Fruit fly (Drosophila melanogaster) whole organism, embryonic: ENCODE measurements around the gene Hip14.

ENCODE experiments used
- ATbp ChIP-seq: fragments of 200-800 bp; sonication (Bioruptor generic); optimal IDR thresholded peaks from 2 replicates; lab custom pipeline; 2017; ENCODE audit warnings: missing biosample characterization, mild to moderate bottlenecking, missing genetic modification characterization, missing genetic modification reagents
- CG10274 ChIP-seq: fragments of 200-800 bp; sonication (Bioruptor generic); optimal IDR thresholded peaks from 3 replicates; lab custom pipeline; 2017; ENCODE audit warnings: missing biosample characterization, mild to moderate bottlenecking, missing genetic modification characterization
- CG10366 ChIP-seq: fragments of 200-800 bp; sonication (Bioruptor generic); IDR thresholded peaks from 2 replicates; pipeline ENCODE4 v1.3.6; 2022; ENCODE audit warnings: missing biosample characterization, missing genetic modification characterization
- CG10431 ChIP-seq: fragments of 200-800 bp; sonication (Bioruptor generic); optimal IDR thresholded peaks from 3 replicates; lab custom pipeline; 2018; ENCODE audit warnings: missing biosample characterization, mild to moderate bottlenecking, missing genetic modification characterization
- CG11398 ChIP-seq: fragments of 200-800 bp; sonication (Bioruptor generic); optimal IDR thresholded peaks from 2 replicates; lab custom pipeline; 2016; ENCODE audit warnings: missing biosample characterization, missing genetic modification characterization
- CG11504 ChIP-seq: fragments of 200-800 bp; sonication (Bioruptor generic); optimal IDR thresholded peaks from 3 replicates; lab custom pipeline; 2019; ENCODE audit warnings: missing biosample characterization, mild to moderate bottlenecking, missing genetic modification characterization, moderate library complexity
- CG11723 ChIP-seq: fragments of 200-800 bp; sonication (Bioruptor generic); optimal IDR thresholded peaks from 2 replicates; lab custom pipeline; 2017; ENCODE audit warnings: missing biosample characterization, mild to moderate bottlenecking, missing genetic modification characterization
- CG12155 ChIP-seq: fragments of 200-800 bp; sonication (Bioruptor generic); optimal IDR thresholded peaks from 3 replicates; lab custom pipeline; 2016; ENCODE audit warnings: missing biosample characterization, missing genetic modification characterization
- CG12299 ChIP-seq: fragments of 200-800 bp; sonication (Bioruptor generic); optimal IDR thresholded peaks from 2 replicates; lab custom pipeline; 2018; ENCODE audit warnings: missing biosample characterization, mild to moderate bottlenecking, missing genetic modification characterization
- CG13424 ChIP-seq: fragments of 200-800 bp; sonication (Bioruptor generic); optimal IDR thresholded peaks from 2 replicates; lab custom pipeline; 2019; ENCODE audit warnings: missing biosample characterization, mild to moderate bottlenecking, missing genetic modification characterization, moderate library complexity
- CG14441 ChIP-seq: fragments of 200-800 bp; sonication (Bioruptor generic); IDR thresholded peaks from 2 replicates; pipeline ENCODE4 v1.3.6; 2022; ENCODE audit warnings: missing biosample characterization, missing genetic modification characterization
- CG14667 ChIP-seq: fragments of 200-800 bp; sonication (Bioruptor generic); IDR thresholded peaks from 2 replicates; pipeline ENCODE4 v1.3.6; 2022; ENCODE audit warnings: missing biosample characterization, missing genetic modification characterization
- CG14710 ChIP-seq: fragments of 200-800 bp; sonication (Bioruptor generic); optimal IDR thresholded peaks from 3 replicates; lab custom pipeline; 2019; ENCODE audit warnings: missing biosample characterization, mild to moderate bottlenecking, missing genetic modification characterization, moderate library complexity
- CG1603 ChIP-seq: fragments of 200-800 bp; sonication (Bioruptor generic); optimal IDR thresholded peaks from 2 replicates; lab custom pipeline; 2019; ENCODE audit warnings: missing biosample characterization, mild to moderate bottlenecking, missing genetic modification characterization, moderate library complexity
- CG1647 ChIP-seq: fragments of 200-800 bp; sonication (Bioruptor generic); optimal IDR thresholded peaks from 3 replicates; lab custom pipeline; 2016; ENCODE audit warnings: missing biosample characterization, missing genetic modification characterization
- CG16813 ChIP-seq: fragments of 200-800 bp; sonication (Bioruptor generic); IDR thresholded peaks from 3 replicates; pipeline ENCODE4 v1.3.6; 2022; ENCODE audit warnings: missing biosample characterization, missing genetic modification characterization; ENCODE audit not compliant: partially characterized antibody
- CG18262 ChIP-seq: fragments of 200-800 bp; optimal IDR thresholded peaks from 3 replicates; lab custom pipeline; 2019; ENCODE audit warnings: missing biosample characterization, mild to moderate bottlenecking, missing genetic modification characterization, moderate library complexity
- CG2116 ChIP-seq: fragments of 200-800 bp; sonication (Bioruptor generic); optimal IDR thresholded peaks from 3 replicates; lab custom pipeline; 2018; ENCODE audit warnings: missing biosample characterization, mild to moderate bottlenecking, missing genetic modification characterization
- CG33557 ChIP-seq: fragments of 200-800 bp; sonication (Bioruptor generic); optimal IDR thresholded peaks from 2 replicates; lab custom pipeline; 2019; ENCODE audit warnings: missing biosample characterization, mild to moderate bottlenecking, missing genetic modification characterization, moderate library complexity
- CG34376 ChIP-seq: fragments of 200-800 bp; sonication (Bioruptor generic); optimal IDR thresholded peaks from 2 replicates; lab custom pipeline; 2018; ENCODE audit warnings: missing biosample characterization, mild to moderate bottlenecking, missing genetic modification characterization
- CG7271 ChIP-seq: fragments of 200-800 bp; sonication (Bioruptor generic); optimal IDR thresholded peaks from 2 replicates; lab custom pipeline; 2018; ENCODE audit warnings: missing biosample characterization, mild to moderate bottlenecking, missing genetic modification characterization, moderate library complexity
- CTCF ChIP-seq: fragments of 200-800 bp; sonication (Bioruptor generic); optimal IDR thresholded peaks from 2 replicates; lab custom pipeline; 2017; ENCODE audit warnings: missing biosample characterization, mild to moderate bottlenecking, missing genetic modification characterization, moderate library complexity
- Dp ChIP-seq: fragments of 200-800 bp; sonication (Bioruptor generic); optimal IDR thresholded peaks from 2 replicates; lab custom pipeline; 2018; ENCODE audit warnings: missing biosample characterization, mild to moderate bottlenecking, missing genetic modification characterization, moderate library complexity
- HHEX ChIP-seq: fragments of 200-800 bp; sonication (Bioruptor generic); optimal IDR thresholded peaks from 3 replicates; lab custom pipeline; 2017; ENCODE audit warnings: missing biosample characterization, mild to moderate bottlenecking, missing genetic modification characterization, missing genetic modification reagents
- HLH3B ChIP-seq: fragments of 200-800 bp; sonication (Bioruptor generic); IDR thresholded peaks from 2 replicates; pipeline ENCODE4 v1.3.6; 2022; ENCODE audit warnings: missing biosample characterization, missing genetic modification characterization
- Hr39 ChIP-seq: fragments of >200 bp; optimal IDR thresholded peaks from 2 replicates; lab custom pipeline; 2017
- Kr ChIP-seq: fragments of 200-800 bp; sonication (Bioruptor generic); optimal IDR thresholded peaks from 2 replicates; lab custom pipeline; 2017; ENCODE audit warnings: missing biosample characterization, mild to moderate bottlenecking, missing genetic modification characterization
- Lim3 ChIP-seq: fragments of 200-800 bp; sonication (Bioruptor generic); IDR thresholded peaks from 2 replicates; pipeline ENCODE4 v1.3.6; 2022; ENCODE audit warnings: missing biosample characterization, missing genetic modification characterization
- Myb ChIP-seq: fragments of 200-800 bp; sonication (Bioruptor generic); optimal IDR thresholded peaks from 2 replicates; lab custom pipeline; 2016; ENCODE audit warnings: missing biosample characterization, missing genetic modification characterization
- NC2β ChIP-seq: fragments of 200-800 bp; sonication (Bioruptor generic); optimal IDR thresholded peaks from 2 replicates; lab custom pipeline; 2016; ENCODE audit warnings: missing biosample characterization, missing genetic modification characterization
- PHDP ChIP-seq: fragments of 200-800 bp; sonication (Bioruptor generic); optimal IDR thresholded peaks from 3 replicates; lab custom pipeline; 2018; ENCODE audit warnings: missing biosample characterization, mild to moderate bottlenecking, missing genetic modification characterization, moderate library complexity
- Scr ChIP-seq: fragments of 200-800 bp; sonication (Bioruptor generic); IDR thresholded peaks from 2 replicates; pipeline ENCODE4 v1.3.6; 2022; ENCODE audit warnings: missing biosample characterization, missing genetic modification characterization; ENCODE audit not compliant: partially characterized antibody
- Xrp1 ChIP-seq: fragments of 200-800 bp; sonication (Bioruptor generic); IDR thresholded peaks from 2 replicates; pipeline ENCODE4 v1.3.6; 2022; ENCODE audit warnings: missing biosample characterization, missing genetic modification characterization
- amos ChIP-seq: fragments of 200-800 bp; sonication (Bioruptor generic); IDR thresholded peaks from 2 replicates; pipeline ENCODE4 v1.3.6; 2022; ENCODE audit warnings: missing biosample characterization, missing genetic modification characterization; ENCODE audit not compliant: partially characterized antibody
- ci ChIP-seq: fragments of 200-800 bp; sonication (Bioruptor generic); IDR thresholded peaks from 3 replicates; pipeline ENCODE4 v1.3.6; 2022; ENCODE audit warnings: missing biosample characterization, missing genetic modification characterization
- crp ChIP-seq, 2 experiments: fragments of 200-800 bp; sonication (Bioruptor generic); optimal IDR thresholded peaks; 2 replicates in 1 of 2; 3 replicates in 1 of 2; lab custom pipeline; 2017; ENCODE audit warnings: missing biosample characterization in 2 of 2, missing genetic modification characterization in 2 of 2, mild to moderate bottlenecking in 1 of 2, moderate library complexity in 1 of 2
- da ChIP-seq: fragments of 200-800 bp; sonication (Bioruptor generic); optimal IDR thresholded peaks from 2 replicates; lab custom pipeline; 2016; ENCODE audit warnings: missing biosample characterization, missing genetic modification characterization
- dan ChIP-seq: fragments of 200-800 bp; sonication (Bioruptor generic); IDR thresholded peaks from 2 replicates; pipeline ENCODE4 v1.3.6; 2022; ENCODE audit warnings: missing biosample characterization, missing genetic modification characterization
- fru ChIP-seq: fragments of >200 bp; optimal IDR thresholded peaks from 2 replicates; lab custom pipeline; 2017
- gcm2 ChIP-seq: fragments of 200-800 bp; sonication (Bioruptor generic); optimal IDR thresholded peaks from 2 replicates; lab custom pipeline; 2016; ENCODE audit warnings: missing biosample characterization, missing genetic modification characterization
- hb ChIP-seq: fragments of 200-800 bp; sonication (Bioruptor generic); IDR thresholded peaks from 3 replicates; pipeline ENCODE4 v1.3.6; 2022; ENCODE audit warnings: missing biosample characterization, missing genetic modification characterization; ENCODE audit not compliant: partially characterized antibody
- hth ChIP-seq: fragments of >200 bp; optimal IDR thresholded peaks from 2 replicates; lab custom pipeline; 2017; ENCODE audit warnings: inconsistent platforms
- klu ChIP-seq: fragments of 200-800 bp; sonication (Bioruptor generic); IDR thresholded peaks from 2 replicates; pipeline ENCODE4 v1.3.6; 2022; ENCODE audit warnings: missing biosample characterization, missing genetic modification characterization
- maf-S ChIP-seq: fragments of 200-800 bp; sonication (Bioruptor generic); optimal IDR thresholded peaks from 2 replicates; lab custom pipeline; 2016; ENCODE audit warnings: missing biosample characterization, missing genetic modification characterization
- mirr ChIP-seq: fragments of 200-800 bp; sonication (Bioruptor generic); optimal IDR thresholded peaks from 3 replicates; lab custom pipeline; 2018; ENCODE audit warnings: missing biosample characterization, mild to moderate bottlenecking, missing genetic modification characterization
- row ChIP-seq: fragments of 200-800 bp; sonication (Bioruptor generic); IDR thresholded peaks from 3 replicates; pipeline ENCODE4 v1.3.6; 2022; ENCODE audit warnings: missing biosample characterization, missing genetic modification characterization
- scrt ChIP-seq: fragments of 200-800 bp; sonication (Bioruptor generic); optimal IDR thresholded peaks from 2 replicates; lab custom pipeline; 2018; ENCODE audit warnings: missing biosample characterization, mild to moderate bottlenecking, missing genetic modification characterization, moderate library complexity
- so ChIP-seq: fragments of 200-800 bp; sonication (Bioruptor generic); IDR thresholded peaks from 3 replicates; pipeline ENCODE4 v1.3.6; 2022; ENCODE audit warnings: missing biosample characterization, missing genetic modification characterization
- tap ChIP-seq: fragments of 200-800 bp; optimal IDR thresholded peaks from 3 replicates; lab custom pipeline; 2019; ENCODE audit warnings: missing biosample characterization, mild to moderate bottlenecking, missing genetic modification characterization, moderate library complexity
- tll ChIP-seq, 2 experiments: fragments of 200-800 bp in 1 of 2; fragments of >200 bp in 1 of 2; sonication (Bioruptor generic) in 1 of 2; optimal IDR thresholded peaks; 2 replicates each; lab custom pipeline; 2017 to 2019; ENCODE audit warnings: missing biosample characterization in 2 of 2, missing genetic modification characterization in 2 of 2, mild to moderate bottlenecking in 1 of 2, moderate library complexity in 1 of 2
- trem ChIP-seq: fragments of 200-800 bp; optimal IDR thresholded peaks from 3 replicates; lab custom pipeline; 2019; ENCODE audit warnings: missing biosample characterization, mild to moderate bottlenecking, missing genetic modification characterization, moderate library complexity

Hip14 gene

dm6 chr3L:16001164-16001679 lies 13.2 kb downstream of the Hip14 start (continued):
- TF ChIP-seq HLH3B: 0 out of 2 replicates have a peak, but pooled peaks have one; percentile 36
- no peak for TF ChIP-seq hb
- TF ChIP-seq ATbp (GFP tag; lab: Kevin White, UChicago): no peak
- peak; percentile 69; the same call in 1 of the 3 replicates for TF ChIP-seq so (GFP tag; lab: Robert Waterston, UW)
- peak; percentile 73 for TF ChIP-seq gcm2
- peak; percentile 26 for TF ChIP-seq CG11723 (GFP tag; lab: Kevin White, UChicago)
- TF ChIP-seq CG12155 (GFP tag; lab: Kevin White, UChicago): peak; percentile 76
- TF ChIP-seq Lim3: no peak
- 0 out of 2 replicates have a peak, but pooled peaks have one; percentile 34 for TF ChIP-seq Scr (GFP tag; lab: Robert Waterston, UW)
- peak; percentile 22 for TF ChIP-seq CG2116 (GFP tag; lab: Kevin White, UChicago)
- TF ChIP-seq CG16813: no peak
- TF ChIP-seq CG1647: no peak
- peak; percentile 81 for TF ChIP-seq mirr
- peak; percentile 27 for TF ChIP-seq trem (tag; lab: Kevin White, UChicago)
- peak; percentile 68 for TF ChIP-seq CG12299 (tag; lab: Kevin White, UChicago)
- peak; percentile 33 for TF ChIP-seq CG10274
- peak; percentile 91 for TF ChIP-seq row (GFP tag; lab: Robert Waterston, UW)
- TF ChIP-seq amos (GFP tag; lab: Robert Waterston, UW): no peak
- TF ChIP-seq Xrp1: peak; percentile 46; the same call in 1 of the 2 replicates
- TF ChIP-seq HHEX (GFP tag; lab: Kevin White, UChicago): peak; percentile 62
- peak; percentile 79 for TF ChIP-seq CG11504 (tag; lab: Kevin White, UChicago)
- no peak for TF ChIP-seq CG7271
- no peak for TF ChIP-seq Hr39 (lab: Kevin White, UChicago)
- no peak for TF ChIP-seq ci
- TF ChIP-seq klu: peak; percentile 65; the same call in 1 of the 2 replicates
- TF ChIP-seq maf-S (GFP tag; lab: Kevin White, UChicago): peak; percentile 77
- peak; percentile 86 for TF ChIP-seq CG34376 (GFP tag; lab: Kevin White, UChicago)
- no peak; the same call in 1 of the 2 replicates for TF ChIP-seq CG14667 (GFP tag; lab: Robert Waterston, UW)
- TF ChIP-seq CG18262: peak; percentile 59
- no peak for TF ChIP-seq CTCF
- no peak for TF ChIP-seq dan (GFP tag; lab: Robert Waterston, UW)
- TF ChIP-seq tll (GFP tag; optimal IDR thresholded peaks at IDR 0.05; lab: Kevin White, UChicago): no peak
- no peak for TF ChIP-seq fru (lab: Kevin White, UChicago)
- peak; percentile 58 for TF ChIP-seq tap (tag; lab: Kevin White, UChicago)
- peak; percentile 87 for TF ChIP-seq PHDP (tag; lab: Kevin White, UChicago)
- no peak for TF ChIP-seq CG14710
- TF ChIP-seq CG13424 (tag; lab: Kevin White, UChicago): peak; percentile 82
- TF ChIP-seq Kr (GFP tag; lab: Kevin White, UChicago): no peak
- TF ChIP-seq scrt (GFP tag; lab: Kevin White, UChicago): peak; percentile 87
- TF ChIP-seq CG10431 (GFP tag; lab: Kevin White, UChicago): no peak
- peak; percentile 74 for TF ChIP-seq CG14441 (GFP tag; lab: Robert Waterston, UW)
- peak; percentile 59 for TF ChIP-seq Myb
- peak; percentile 55 for TF ChIP-seq CG1603 (tag; lab: Kevin White, UChicago)
- TF ChIP-seq da (GFP tag; lab: Kevin White, UChicago): peak; percentile 50
- TF ChIP-seq NC2β (GFP tag; lab: Kevin White, UChicago): peak; percentile 54
- TF ChIP-seq CG10366 (GFP tag; lab: Robert Waterston, UW): peak; percentile 49
- no peak for TF ChIP-seq hth
- TF ChIP-seq CG11398 (GFP tag; lab: Kevin White, UChicago): peak; percentile 56
- no peak for TF ChIP-seq CG33557 (GFP tag; lab: Kevin White, UChicago)
- TF ChIP-seq crp (GFP tag; optimal IDR thresholded peaks at IDR 0.05; lab: Kevin White, UChicago): peak in 1 of 2 experiments; percentile 59
- TF ChIP-seq Dp (GFP tag; lab: Kevin White, UChicago): no peak
